Worm (Caenorhabditis elegans): ENCODE data around the gene F38A6.4.

ce11 chrV:20807038-20807437 lies 31.9 kb upstream of the F38A6.4 start, which contains the start of gene Y44A6D.6:
- TF ChIP-seq skn-1 (tag; optimal IDR thresholded peaks at IDR 0.05), result no peak
- TF ChIP-seq pqm-1 (tag; optimal IDR thresholded peaks at IDR 0.05), result no peak
- TF ChIP-seq ceh-62 (tag; optimal IDR thresholded peaks at IDR 0.05), result no peak
- TF ChIP-seq nhr-76 (tag; optimal IDR thresholded peaks at IDR 0.05), result no peak
- no peak for TF ChIP-seq zip-11 (GFP tag; IDR thresholded peaks at IDR 0.05)
- TF ChIP-seq fos-1 (tag; optimal IDR thresholded peaks at IDR 0.05), result no peak
